Worm (Caenorhabditis elegans): ENCODE results near the gene fut-3.

- no peak for TF ChIP-seq ztf-23 (GFP tag; IDR thresholded peaks at IDR 0.05)
- TF ChIP-seq ztf-29 (GFP tag; IDR thresholded peaks at IDR 0.05) = no peak
- TF ChIP-seq tab-1 (GFP tag; IDR thresholded peaks at IDR 0.05) = no peak
- no peak for TF ChIP-seq cog-1 (tag; optimal IDR thresholded peaks at IDR 0.05)
Measured at ce11 chrII:5665991-5666390, 6.4 kb upstream of the fut-3 start, which contains the start of gene C25H3.16.

All from whole organism, midembryonic.